Worm (Caenorhabditis elegans) whole organism, midembryonic: ENCODE measurements around the gene F36F12.2.

Source experiments
- cog-1 ChIP-seq: sonication (generic microtip); optimal IDR thresholded peaks from 2 replicates; lab custom pipeline; 2016; ENCODE audit warnings: missing genetic modification characterization, missing compliant biosample characterization
- flt-1 ChIP-seq: fragments of 200-800 bp; sonication (Bioruptor generic); IDR thresholded peaks from 2 replicates; pipeline ENCODE4 v1.3.6; 2022; ENCODE audit warnings: missing genetic modification characterization, missing compliant biosample characterization
- med-1 ChIP-seq: sonication (generic microtip); optimal IDR thresholded peaks from 2 replicates; lab custom pipeline; 2017; ENCODE audit warnings: missing genetic modification characterization, mild to moderate bottlenecking, missing compliant biosample characterization, antibody characterized with exemption, missing genetic modification reagents; ENCODE audit not compliant: insufficient read depth
- tab-1 ChIP-seq: fragments of 200-800 bp; sonication (Bioruptor generic); IDR thresholded peaks from 2 replicates; pipeline ENCODE4 v1.3.6; 2022; ENCODE audit warnings: missing genetic modification characterization, missing compliant biosample characterization
- ztf-23 ChIP-seq: fragments of 200-800 bp; sonication (Bioruptor generic); IDR thresholded peaks from 2 replicates; pipeline ENCODE4 v1.3.6; 2022; ENCODE audit warnings: missing genetic modification reagents, missing genetic modification characterization, missing compliant biosample characterization
- ztf-29 ChIP-seq: fragments of 200-800 bp; sonication (Bioruptor generic); IDR thresholded peaks from 2 replicates; pipeline ENCODE4 v1.3.6; 2022; ENCODE audit warnings: missing genetic modification reagents, missing genetic modification characterization, missing compliant biosample characterization

ce11 chrV:2054254-2054653 is 40.9 kb downstream of the F36F12.2 start:
- TF ChIP-seq ztf-29 (GFP tag; lab: Robert Waterston, UW) (no peak), med-1 (GFP tag; lab: Kevin White, UChicago) (no peak), cog-1 (tag; lab: Kevin White, UChicago) (no peak), tab-1 (GFP tag; lab: Robert Waterston, UW) (no peak), ztf-23 (GFP tag; lab: Robert Waterston, UW) (no peak), flt-1 (GFP tag; lab: Robert Waterston, UW) (no peak)
